Worm (Caenorhabditis elegans) whole organism, late embryonic: ENCODE results near the gene pak-1.

Experiments used
- ama-1 ChIP-seq: fragments of 150-350 bp; optimal IDR thresholded peaks from 2 replicates; lab custom pipeline; 2014
- ceh-9 ChIP-seq: sonication (generic microtip); optimal IDR thresholded peaks from 2 replicates; lab custom pipeline; 2016; ENCODE audit warnings: mild to moderate bottlenecking, missing genetic modification characterization, inconsistent platforms, missing compliant biosample characterization
- che-1 ChIP-seq: sonication (generic microtip); optimal IDR thresholded peaks from 2 replicates; lab custom pipeline; 2016; ENCODE audit warnings: mild to moderate bottlenecking, missing genetic modification characterization, missing compliant biosample characterization

DNA sequence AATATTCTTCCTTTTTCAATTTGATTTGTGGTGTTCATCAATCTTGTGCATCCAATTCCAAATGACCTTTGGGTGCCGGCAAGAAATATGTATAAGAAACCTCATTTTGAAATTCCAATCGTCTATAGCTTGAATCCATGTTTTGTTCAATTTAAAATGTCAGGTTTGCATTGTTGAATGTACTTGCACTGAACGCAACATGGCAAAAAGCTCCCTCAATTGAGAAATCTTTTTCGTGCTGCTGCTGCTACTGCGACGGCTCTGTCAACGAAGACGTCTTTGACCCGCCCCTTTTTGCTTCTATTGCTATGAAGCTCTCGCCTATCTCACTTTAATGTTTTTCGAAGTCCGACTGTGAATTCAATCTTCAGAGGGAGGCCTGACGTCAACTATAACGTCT, 26.8 kb upstream of the pak-1 start, which contains the start of gene lgc-58:
- no peak for TF ChIP-seq ceh-9
- no peak for TF ChIP-seq ama-1 (lab: Kevin White, UChicago)
- TF ChIP-seq che-1 (tag; lab: Kevin White, UChicago), result no peak
